Worm (Caenorhabditis elegans): ENCODE data around the gene W07G4.7.

Gene W07G4.7

DNA sequence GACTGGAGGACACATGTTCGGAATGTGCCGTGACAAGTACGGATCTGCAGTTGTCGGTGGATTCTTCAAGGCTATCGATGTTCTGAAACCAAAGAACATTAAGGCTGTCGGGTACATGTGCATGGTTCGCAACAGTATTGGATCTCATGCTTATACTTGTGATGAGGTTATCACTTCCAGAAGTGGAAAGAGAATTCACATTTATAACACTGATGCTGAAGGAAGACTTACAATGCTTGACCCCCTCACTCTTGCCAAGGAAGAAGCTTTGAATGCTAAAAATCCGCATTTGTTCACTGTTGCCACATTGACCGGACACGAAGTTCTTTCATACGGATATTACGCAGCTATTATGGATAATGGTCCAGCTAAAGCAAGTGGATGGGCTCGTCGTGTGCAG is 10.5 kb upstream of the W07G4.7 start:
- TF ChIP-seq ceh-9 (tag; optimal IDR thresholded peaks at IDR 0.05) (no peak), nhr-11 (tag; optimal IDR thresholded peaks at IDR 0.05) (no peak), mec-3 (tag; optimal IDR thresholded peaks at IDR 0.05; ENCODE audit: borderline replicate concordance) (no peak), hlh-6 (tag; optimal IDR thresholded peaks at IDR 0.05) (no peak), fkh-10 (GFP tag; optimal IDR thresholded peaks at IDR 0.05) (no peak), zip-5 (tag; optimal IDR thresholded peaks at IDR 0.05) (no peak)

DNA sequence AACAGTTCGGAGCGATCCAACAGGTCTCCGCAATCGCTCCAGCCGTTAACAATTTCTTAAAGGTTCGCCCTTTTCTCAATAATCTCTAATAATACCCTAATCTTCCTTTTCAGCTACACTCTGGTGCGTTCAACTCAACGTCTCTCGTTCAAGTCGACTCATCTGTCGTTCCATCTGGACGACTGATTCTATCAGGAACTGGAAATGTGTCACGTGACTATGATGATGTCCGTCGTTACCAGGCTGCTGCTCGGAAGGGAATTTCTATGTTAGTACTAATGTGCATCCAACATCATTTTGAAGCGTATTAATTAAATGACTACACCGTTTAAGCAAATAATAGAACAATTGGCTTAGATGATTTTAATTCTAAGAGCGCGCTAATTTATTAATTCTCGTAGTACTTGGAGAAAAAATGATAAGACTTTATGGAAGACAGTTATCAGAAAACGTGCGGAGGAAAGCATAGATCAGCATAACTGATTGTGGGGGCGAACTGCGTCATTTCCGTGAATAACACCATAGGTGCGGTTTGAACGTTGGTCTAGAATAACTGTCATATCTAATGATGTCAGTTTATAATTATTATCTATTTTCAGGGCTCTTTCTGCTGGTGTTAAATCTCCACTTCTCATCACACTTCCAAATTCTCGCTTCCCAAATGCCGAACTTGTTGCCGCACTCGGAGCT is 9.5 kb upstream of the W07G4.7 start:
- TF ChIP-seq C38D4.7 (GFP tag; optimal IDR thresholded peaks at IDR 0.05) (no peak), elt-2 (tag; optimal IDR thresholded peaks at IDR 0.05) (peak; percentile 43), ref-2 (tag; optimal IDR thresholded peaks at IDR 0.05) (no peak), nfya-1 (tag; optimal IDR thresholded peaks at IDR 0.05) (no peak), ceh-48 (tag; optimal IDR thresholded peaks at IDR 0.05) (no peak), ceh-19 (GFP tag; optimal IDR thresholded peaks at IDR 0.05) (no peak), sdc-2 (tag; optimal IDR thresholded peaks at IDR 0.05) (no peak), ceh-9 (tag; optimal IDR thresholded peaks at IDR 0.05) (no peak), Y22D7AL.16 (tag; optimal IDR thresholded peaks at IDR 0.05) (no peak), hlh-30 (tag; optimal IDR thresholded peaks at IDR 0.05; ENCODE audit: insufficient read depth) (peak; percentile 56), pros-1 (tag; optimal IDR thresholded peaks at IDR 0.05) (no peak), tbx-2 (tag; optimal IDR thresholded peaks at IDR 0.05) (no peak), sox-2 (GFP tag; IDR thresholded peaks at IDR 0.05) (no peak), ztf-16 (tag; optimal IDR thresholded peaks at IDR 0.05) (no peak), nhr-232 (tag; optimal IDR thresholded peaks at IDR 0.05) (no peak)

DNA sequence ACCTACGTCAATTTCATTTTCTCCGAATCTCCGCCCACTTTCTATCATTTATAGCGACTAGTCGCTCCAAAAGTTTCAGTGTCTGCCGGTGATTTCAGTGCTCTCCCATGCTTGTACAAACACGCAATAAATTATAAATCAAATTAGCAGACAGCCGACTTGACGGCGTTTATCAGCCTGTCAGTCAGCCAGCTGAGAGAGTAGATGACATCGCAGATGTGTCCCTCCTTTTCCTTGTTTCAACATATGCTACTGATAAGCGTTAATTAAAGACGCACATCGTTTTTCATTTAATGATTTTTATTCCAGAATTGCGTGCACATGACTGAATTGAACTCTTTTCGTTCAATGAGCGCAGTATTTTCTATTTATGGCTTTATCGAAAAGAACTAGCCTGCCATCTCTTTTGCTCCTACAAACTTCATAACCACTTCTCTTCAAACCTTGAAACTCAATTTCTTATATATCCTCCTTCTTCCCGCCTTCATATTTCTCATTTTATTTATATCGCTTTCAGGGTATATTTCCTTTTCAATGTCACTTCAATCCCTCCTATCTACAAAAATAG is 8.8 kb upstream of the W07G4.7 start, which contains the start of gene lap-2:
Gene lap-2 (plus strand): TSS at position 518 of the 568 bp plus-strand sequence.
- TF ChIP-seq unc-55 (GFP tag; optimal IDR thresholded peaks at IDR 0.05) (peak; percentile 31), elt-2 (tag; optimal IDR thresholded peaks at IDR 0.05) (peak; percentile 56), pag-3 (tag; optimal IDR thresholded peaks at IDR 0.05; ENCODE audit: borderline replicate concordance) (no peak), ets-4 (tag; optimal IDR thresholded peaks at IDR 0.05) (no peak), tbx-7 (tag; optimal IDR thresholded peaks at IDR 0.05) (no peak)

DNA sequence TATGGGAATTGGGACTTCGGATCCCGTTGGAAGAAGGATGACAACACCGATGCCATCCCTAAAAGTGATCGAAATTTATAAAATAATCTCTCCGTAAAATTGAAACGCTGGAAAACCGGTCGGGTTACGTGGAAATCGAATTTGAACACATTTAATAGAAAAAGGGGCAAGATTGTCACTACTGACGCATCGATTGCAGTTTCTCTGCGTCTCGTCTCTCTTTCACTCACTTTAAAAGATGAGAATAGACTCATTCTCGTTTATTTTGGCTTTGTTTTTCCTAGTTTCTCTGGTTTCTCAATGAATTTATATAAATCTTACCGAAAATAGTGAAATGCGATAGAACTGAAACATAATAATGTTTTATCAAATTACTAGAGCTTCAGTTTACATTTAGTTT is 7.2 kb upstream of the W07G4.7 start, which contains the start of gene scyl-1:
Gene scyl-1 (minus strand): TSS at position 56 of the 400 bp plus-strand sequence.
- TF ChIP-seq sox-4 (tag; optimal IDR thresholded peaks at IDR 0.05) (peak; percentile 32), unc-86 (tag; optimal IDR thresholded peaks at IDR 0.05) (no peak), C08G9.2 (tag; optimal IDR thresholded peaks at IDR 0.05) (peak; percentile 22), ahr-1 (tag; optimal IDR thresholded peaks at IDR 0.05) (no peak), sdc-2 (tag; optimal IDR thresholded peaks at IDR 0.05) (peak; percentile 8), ref-2 (tag; optimal IDR thresholded peaks at IDR 0.05) (peak; percentile 12), fkh-6 (tag; optimal IDR thresholded peaks at IDR 0.05) (no peak), pha-4 (tag; optimal IDR thresholded peaks at IDR 0.05) (no peak), ceh-22 (tag; optimal IDR thresholded peaks at IDR 0.05) (no peak), tbx-7 (tag; optimal IDR thresholded peaks at IDR 0.05) (no peak), ceh-30 (tag; optimal IDR thresholded peaks at IDR 0.05) (no peak), unc-42 (tag; optimal IDR thresholded peaks at IDR 0.05) (peak; percentile 84), elt-2 (tag; optimal IDR thresholded peaks at IDR 0.05) (peak; percentile 57), nfya-1 (tag; optimal IDR thresholded peaks at IDR 0.05) (peak; percentile 65), odd-2 (tag; optimal IDR thresholded peaks at IDR 0.05) (no peak), npax-4 (tag; optimal IDR thresholded peaks at IDR 0.05) (no peak), K09A11.1 (tag; optimal IDR thresholded peaks at IDR 0.05; ENCODE audit: insufficient read depth) (no peak), pag-3 (tag; optimal IDR thresholded peaks at IDR 0.05; ENCODE audit: borderline replicate concordance) (no peak), tbx-2 (tag; optimal IDR thresholded peaks at IDR 0.05) (peak; percentile 54), elt-4 (tag; optimal IDR thresholded peaks at IDR 0.05) (no peak), hlh-15 (tag; optimal IDR thresholded peaks at IDR 0.05) (no peak), ztf-16 (tag; optimal IDR thresholded peaks at IDR 0.05) (no peak), ceh-45 (GFP tag; IDR thresholded peaks at IDR 0.05) (no peak), nhr-11 (tag; optimal IDR thresholded peaks at IDR 0.05) (no peak), ceh-31 (tag; optimal IDR thresholded peaks at IDR 0.05) (peak; percentile 59), madf-2 (tag; optimal IDR thresholded peaks at IDR 0.05) (no peak), pqm-1 (tag; optimal IDR thresholded peaks at IDR 0.05) (no peak), C38D4.7 (GFP tag; optimal IDR thresholded peaks at IDR 0.05) (no peak), ceh-24 (tag; optimal IDR thresholded peaks at IDR 0.05) (no peak), ceh-6 (GFP tag; optimal IDR thresholded peaks at IDR 0.05) (no peak), che-1 (tag; optimal IDR thresholded peaks at IDR 0.05) (no peak)

Data from whole organism, late embryonic.